Fruit fly (Drosophila melanogaster): ENCODE data around the gene CG13454.

CG13454 gene

dm6 chr3L:15532368-15533030 is 15.6 kb upstream of the CG13454 start:
- TF ChIP-seq brk (GFP tag; optimal IDR thresholded peaks at IDR 0.05): peak; percentile 5
- no peak for TF ChIP-seq Hr78 (GFP tag; optimal IDR thresholded peaks at IDR 0.05)
- no peak for TF ChIP-seq lola (GFP tag; optimal IDR thresholded peaks at IDR 0.05)
- peak; percentile 13 for TF ChIP-seq CG32264 (GFP tag; optimal IDR thresholded peaks at IDR 0.05)
- TF ChIP-seq tai (GFP tag; optimal IDR thresholded peaks at IDR 0.05): peak; percentile 42
- TF ChIP-seq Rel (GFP tag; optimal IDR thresholded peaks at IDR 0.05): peak; percentile 90
- TF ChIP-seq Rel (tag; optimal IDR thresholded peaks at IDR 0.05): peak; percentile 97
- no peak for TF ChIP-seq pan (optimal IDR thresholded peaks at IDR 0.05)
- TF ChIP-seq Hnf4 (GFP tag; optimal IDR thresholded peaks at IDR 0.05): no peak
- peak; percentile 26 for TF ChIP-seq Sp1 (GFP tag; optimal IDR thresholded peaks at IDR 0.05)
- TF ChIP-seq Dfd (GFP tag; optimal IDR thresholded peaks at IDR 0.05): no peak
- TF ChIP-seq woc (GFP tag; optimal IDR thresholded peaks at IDR 0.05): peak; percentile 37
- peak; percentile 62 for TF ChIP-seq fru (GFP tag; optimal IDR thresholded peaks at IDR 0.05)
- peak; percentile 63 for TF ChIP-seq CrebA (GFP tag; optimal IDR thresholded peaks at IDR 0.05; ENCODE audit: borderline replicate concordance)
- TF ChIP-seq rgr (GFP tag; optimal IDR thresholded peaks at IDR 0.05): peak; percentile 23
- TF ChIP-seq Myc (optimal IDR thresholded peaks at IDR 0.05): no peak
- TF ChIP-seq dmrt93B (GFP tag; optimal IDR thresholded peaks at IDR 0.05): peak; percentile 67
- no peak for TF ChIP-seq CG9705 (GFP tag; optimal IDR thresholded peaks at IDR 0.05)
- TF ChIP-seq Hr83 (GFP tag; optimal IDR thresholded peaks at IDR 0.05; ENCODE audit: poor library complexity, severe bottlenecking): peak; percentile 28
- TF ChIP-seq Jra (GFP tag; optimal IDR thresholded peaks at IDR 0.05): peak; percentile 25
- TF ChIP-seq N (GFP tag; optimal IDR thresholded peaks at IDR 0.05): no peak
- TF ChIP-seq dsf (GFP tag; optimal IDR thresholded peaks at IDR 0.05; ENCODE audit: borderline replicate concordance): no peak
- no peak for TF ChIP-seq Vsx2 (GFP tag; optimal IDR thresholded peaks at IDR 0.05; ENCODE audit: partially characterized antibody)
- no peak for TF ChIP-seq OdsH (GFP tag; optimal IDR thresholded peaks at IDR 0.05)
- TF ChIP-seq foxo (GFP tag; optimal IDR thresholded peaks at IDR 0.05): peak in 1 of 2 experiments; percentile 53
- TF ChIP-seq HLH106 (tag; optimal IDR thresholded peaks at IDR 0.05): peak; percentile 71
- TF ChIP-seq usp (GFP tag; optimal IDR thresholded peaks at IDR 0.05): no peak
- TF ChIP-seq GATAd (GFP tag; optimal IDR thresholded peaks at IDR 0.05): no peak
- peak; percentile 58 to 72 for TF ChIP-seq dl (GFP tag; optimal IDR thresholded peaks at IDR 0.05; ENCODE audit: insufficient read depth in 1 of 2, partially characterized antibody in 2 of 2)
- TF ChIP-seq jim (GFP tag; optimal IDR thresholded peaks at IDR 0.05): no peak
- TF ChIP-seq Dif (GFP tag; optimal IDR thresholded peaks at IDR 0.05; ENCODE audit: partially characterized antibody): peak; percentile 89
- peak; percentile 36 for TF ChIP-seq ey (GFP tag; optimal IDR thresholded peaks at IDR 0.05)
- peak; percentile 68 for TF ChIP-seq sage (GFP tag; optimal IDR thresholded peaks at IDR 0.05)
- TF ChIP-seq br (GFP tag; optimal IDR thresholded peaks at IDR 0.05): peak; percentile 21
- TF ChIP-seq sv (GFP tag; optimal IDR thresholded peaks at IDR 0.05): no peak
- TF ChIP-seq h (GFP tag; optimal IDR thresholded peaks at IDR 0.05): peak; percentile 55
- no peak for TF ChIP-seq Mio (GFP tag; optimal IDR thresholded peaks at IDR 0.05)
- TF ChIP-seq psq (GFP tag; optimal IDR thresholded peaks at IDR 0.05): peak; percentile 21
- no peak for TF ChIP-seq Abd-B (GFP tag; optimal IDR thresholded peaks at IDR 0.05)

- TF ChIP-seq ey (GFP tag; optimal IDR thresholded peaks at IDR 0.05) (no peak), sv (GFP tag; optimal IDR thresholded peaks at IDR 0.05) (no peak), fru (GFP tag; optimal IDR thresholded peaks at IDR 0.05) (no peak), Sp1 (GFP tag; optimal IDR thresholded peaks at IDR 0.05) (no peak), Hr83 (GFP tag; optimal IDR thresholded peaks at IDR 0.05; ENCODE audit: poor library complexity, severe bottlenecking) (no peak), h (GFP tag; optimal IDR thresholded peaks at IDR 0.05) (no peak), Dfd (GFP tag; optimal IDR thresholded peaks at IDR 0.05) (no peak), sage (GFP tag; optimal IDR thresholded peaks at IDR 0.05) (no peak), Jra (GFP tag; optimal IDR thresholded peaks at IDR 0.05) (no peak), psq (GFP tag; optimal IDR thresholded peaks at IDR 0.05) (no peak), Hr78 (GFP tag; optimal IDR thresholded peaks at IDR 0.05) (no peak), Abd-B (GFP tag; optimal IDR thresholded peaks at IDR 0.05) (no peak), Hnf4 (GFP tag; optimal IDR thresholded peaks at IDR 0.05) (no peak), Rel (GFP tag; optimal IDR thresholded peaks at IDR 0.05) (no peak), Rel (tag; optimal IDR thresholded peaks at IDR 0.05) (no peak), CG9705 (GFP tag; optimal IDR thresholded peaks at IDR 0.05) (no peak), OdsH (GFP tag; optimal IDR thresholded peaks at IDR 0.05) (no peak), woc (GFP tag; optimal IDR thresholded peaks at IDR 0.05) (no peak), foxo (GFP tag; optimal IDR thresholded peaks at IDR 0.05) (no peak), usp (GFP tag; optimal IDR thresholded peaks at IDR 0.05) (no peak), CrebA (GFP tag; optimal IDR thresholded peaks at IDR 0.05; ENCODE audit: borderline replicate concordance) (no peak)
Measured at dm6 chr3L:15531423-15532325, 14.8 kb upstream of the CG13454 start, which contains the start of gene CG43248. CG43248 (minus strand) TSS chr3L:15531473.
